Worm (Caenorhabditis elegans) whole organism, L1 larva: ENCODE measurements around the gene pptr-2.

Experiments
- C04F5.9 ChIP-seq: sonication (generic microtip); optimal IDR thresholded peaks from 2 replicates; lab custom pipeline; 2016; ENCODE audit warnings: missing genetic modification characterization, missing compliant biosample characterization
- F16B12.6 ChIP-seq: fragments of 150-350 bp; optimal IDR thresholded peaks from 2 replicates; lab custom pipeline; 2014; ENCODE audit warnings: missing biosample characterization, missing genetic modification characterization
- Y116A8C.19 ChIP-seq: sonication (generic microtip); optimal IDR thresholded peaks from 2 replicates; lab custom pipeline; 2016; ENCODE audit warnings: missing compliant biosample characterization, missing genetic modification characterization, borderline replicate concordance
- aha-1 ChIP-seq: fragments of 150-350 bp; optimal IDR thresholded peaks from 2 replicates; lab custom pipeline; 2014; ENCODE audit warnings: missing biosample characterization, missing genetic modification characterization
- alr-1 ChIP-seq: fragments of 200-800 bp; sonication (Bioruptor generic); optimal IDR thresholded peaks from 2 replicates; lab custom pipeline; 2018; ENCODE audit warnings: borderline replicate concordance, mild to moderate bottlenecking, missing genetic modification characterization, missing compliant biosample characterization
- ama-1 ChIP-seq: fragments of 150-350 bp; optimal IDR thresholded peaks from 2 replicates; lab custom pipeline; 2014
- blmp-1 ChIP-seq: fragments of 150-350 bp; optimal IDR thresholded peaks from 2 replicates; lab custom pipeline; 2014; ENCODE audit warnings: missing biosample characterization, missing genetic modification characterization
- ceh-8 ChIP-seq: fragments of 200-800 bp; sonication (Bioruptor generic); optimal IDR thresholded peaks from 2 replicates; lab custom pipeline; 2018; ENCODE audit warnings: mild to moderate bottlenecking, missing genetic modification characterization, moderate library complexity, missing compliant biosample characterization
- ceh-82 ChIP-seq, 3 experiments: fragments of 150-350 bp in 1 of 3; sonication (generic microtip) in 2 of 3; optimal IDR thresholded peaks; 2 replicates each; lab custom pipeline; 2014 to 2017; ENCODE audit warnings: missing biosample characterization in 3 of 3, missing genetic modification characterization in 3 of 3
- ceh-90 ChIP-seq: sonication (generic microtip); optimal IDR thresholded peaks from 2 replicates; lab custom pipeline; 2016; ENCODE audit warnings: missing genetic modification characterization, missing compliant biosample characterization
- efl-1 ChIP-seq, 4 experiments: fragments of 150-350 bp; optimal IDR thresholded peaks in 3 of 4; peaks in 1 of 4; 1 replicate in 1 of 4; 2 replicates in 3 of 4; lab custom pipeline; 2014; ENCODE audit warnings: missing biosample characterization in 2 of 4, missing genetic modification characterization in 2 of 4, missing genetic modification reagents in 2 of 4
- efl-3 ChIP-seq: fragments of 200-800 bp; sonication (Bioruptor generic); optimal IDR thresholded peaks from 2 replicates; lab custom pipeline; 2018; ENCODE audit warnings: mild to moderate bottlenecking, missing genetic modification characterization, missing compliant biosample characterization
- egl-13 ChIP-seq: sonication (generic microtip); optimal IDR thresholded peaks from 2 replicates; lab custom pipeline; 2016; ENCODE audit warnings: missing genotype, missing genetic modification reagents, missing genetic modification characterization, missing compliant biosample characterization
- elt-3 ChIP-seq, 6 experiments: fragments of 150-350 bp in 1 of 6; sonication (generic microtip); optimal IDR thresholded peaks; 2 replicates each; lab custom pipeline; 2017 to 2018; ENCODE audit warnings: missing biosample characterization in 6 of 6, missing genetic modification characterization in 6 of 6, inconsistent platforms in 1 of 6
- fkh-10 ChIP-seq: sonication (generic microtip); optimal IDR thresholded peaks from 2 replicates; lab custom pipeline; 2017; ENCODE audit warnings: missing biosample characterization, missing genetic modification reagents, missing genetic modification characterization
- fkh-4 ChIP-seq: sonication (generic microtip); optimal IDR thresholded peaks from 2 replicates; lab custom pipeline; 2016; ENCODE audit warnings: missing compliant biosample characterization, missing genetic modification characterization, borderline replicate concordance
- irx-1 ChIP-seq: sonication (generic microtip); optimal IDR thresholded peaks from 2 replicates; lab custom pipeline; 2016; ENCODE audit warnings: missing genetic modification characterization, missing compliant biosample characterization
- lin-15B ChIP-seq: fragments of 150-350 bp; sonication (generic microtip); optimal IDR thresholded peaks from 3 replicates; lab custom pipeline; 2014; ENCODE audit warnings: missing biosample characterization, missing genetic modification characterization
- lin-35 ChIP-seq, 2 experiments: fragments of 150-350 bp; optimal IDR thresholded peaks; 2 replicates each; lab custom pipeline; 2014; ENCODE audit warnings: missing biosample characterization in 2 of 2, missing genetic modification characterization in 2 of 2, missing genetic modification reagents in 2 of 2
- lin-39 ChIP-seq: fragments of 150-350 bp; optimal IDR thresholded peaks from 2 replicates; lab custom pipeline; 2014; ENCODE audit warnings: missing biosample characterization, missing genetic modification reagents, missing genetic modification characterization
- lir-3 ChIP-seq: sonication (generic microtip); optimal IDR thresholded peaks from 2 replicates; lab custom pipeline; 2016; ENCODE audit warnings: mild to moderate bottlenecking, missing genetic modification characterization, moderate library complexity, missing compliant biosample characterization; ENCODE audit not compliant: poor library complexity
- mab-9 ChIP-seq: fragments of 200-800 bp; sonication (Bioruptor generic); IDR thresholded peaks from 2 replicates; pipeline ENCODE4 v1.3.6; 2022; ENCODE audit warnings: missing genetic modification reagents, missing genetic modification characterization, missing compliant biosample characterization
- mef-2 ChIP-seq: fragments of 150-350 bp; optimal IDR thresholded peaks from 2 replicates; lab custom pipeline; 2014; ENCODE audit warnings: missing biosample characterization, missing genetic modification characterization
- nhr-12 ChIP-seq: sonication (generic microtip); optimal IDR thresholded peaks from 2 replicates; lab custom pipeline; 2017; ENCODE audit warnings: missing biosample characterization, missing genetic modification characterization
- nhr-20 ChIP-seq: sonication (generic microtip); optimal IDR thresholded peaks from 2 replicates; lab custom pipeline; 2016; ENCODE audit warnings: mild to moderate bottlenecking, missing genetic modification characterization, missing compliant biosample characterization
- nhr-28 ChIP-seq: fragments of 150-350 bp; optimal IDR thresholded peaks from 2 replicates; lab custom pipeline; 2014; ENCODE audit warnings: missing biosample characterization, missing genetic modification characterization
- nhr-47 ChIP-seq: sonication (generic microtip); optimal IDR thresholded peaks from 2 replicates; lab custom pipeline; 2016; ENCODE audit warnings: mild to moderate bottlenecking, missing genetic modification characterization, moderate library complexity, missing compliant biosample characterization
- nhr-71 ChIP-seq: sonication (generic microtip); optimal IDR thresholded peaks from 2 replicates; lab custom pipeline; 2016; ENCODE audit warnings: mild to moderate bottlenecking, missing genetic modification characterization, moderate library complexity, missing compliant biosample characterization
- nhr-85 ChIP-seq: sonication (generic microtip); peaks from one replicate; lab custom pipeline; 2016; ENCODE audit warnings: missing genetic modification characterization, inconsistent platforms, missing compliant biosample characterization
- nhr-90 ChIP-seq: sonication (generic microtip); optimal IDR thresholded peaks from 2 replicates; lab custom pipeline; 2016; ENCODE audit warnings: mild to moderate bottlenecking, missing genetic modification characterization, missing compliant biosample characterization; ENCODE audit not compliant: poor library complexity
- pax-3 ChIP-seq: fragments of 200-800 bp; sonication (Bioruptor generic); optimal IDR thresholded peaks from 2 replicates; lab custom pipeline; 2018; ENCODE audit warnings: mild to moderate bottlenecking, missing genetic modification characterization, moderate library complexity, missing compliant biosample characterization
- rnt-1 ChIP-seq: sonication (generic microtip); optimal IDR thresholded peaks from 2 replicates; lab custom pipeline; 2016; ENCODE audit warnings: mild to moderate bottlenecking, missing genetic modification characterization, moderate library complexity, missing compliant biosample characterization
- skn-1 ChIP-seq: fragments of 150-350 bp; optimal IDR thresholded peaks from 2 replicates; lab custom pipeline; 2014; ENCODE audit warnings: missing biosample characterization, missing genetic modification characterization
- sup-37 ChIP-seq: fragments of 200-800 bp; sonication (Bioruptor generic); optimal IDR thresholded peaks from 2 replicates; lab custom pipeline; 2018; ENCODE audit warnings: mild to moderate bottlenecking, missing genetic modification characterization, missing compliant biosample characterization
- swsn-7 ChIP-seq: sonication (generic microtip); optimal IDR thresholded peaks from 2 replicates; lab custom pipeline; 2016; ENCODE audit warnings: missing genetic modification characterization, missing compliant biosample characterization
- tlp-1 ChIP-seq: fragments of 150-350 bp; optimal IDR thresholded peaks from 2 replicates; lab custom pipeline; 2014; ENCODE audit warnings: missing biosample characterization, missing genetic modification characterization
- unc-130 ChIP-seq: fragments of 150-350 bp; optimal IDR thresholded peaks from 2 replicates; lab custom pipeline; 2017; ENCODE audit warnings: missing biosample characterization, missing genetic modification characterization, inconsistent platforms
- unc-86 ChIP-seq: sonication (generic microtip); optimal IDR thresholded peaks from 2 replicates; lab custom pipeline; 2016; ENCODE audit warnings: missing genetic modification characterization, missing compliant biosample characterization
- unc-98 ChIP-seq: fragments of 200-800 bp; sonication (Bioruptor generic); IDR thresholded peaks from 2 replicates; pipeline ENCODE4 v1.3.6; 2022; ENCODE audit warnings: missing genetic modification characterization, missing compliant biosample characterization
- vab-15 ChIP-seq: sonication (generic microtip); optimal IDR thresholded peaks from 2 replicates; lab custom pipeline; 2017; ENCODE audit warnings: missing genotype, mild to moderate bottlenecking, missing genetic modification characterization, missing compliant biosample characterization
- zag-1 ChIP-seq: fragments of 150-350 bp; optimal IDR thresholded peaks from 2 replicates; lab custom pipeline; 2014; ENCODE audit warnings: missing biosample characterization, missing genetic modification characterization
- zip-4 ChIP-seq: fragments of 200-800 bp; sonication (Bioruptor generic); optimal IDR thresholded peaks from 2 replicates; lab custom pipeline; 2018; ENCODE audit warnings: mild to moderate bottlenecking, missing genetic modification characterization, moderate library complexity, missing compliant biosample characterization
- ztf-11 ChIP-seq, 2 experiments: sonication (generic microtip); optimal IDR thresholded peaks; 2 replicates each; lab custom pipeline; 2016 to 2017; ENCODE audit warnings: missing genetic modification characterization in 2 of 2, missing biosample characterization in 1 of 2, missing compliant biosample characterization in 1 of 2

The pptr-2 gene

DNA sequence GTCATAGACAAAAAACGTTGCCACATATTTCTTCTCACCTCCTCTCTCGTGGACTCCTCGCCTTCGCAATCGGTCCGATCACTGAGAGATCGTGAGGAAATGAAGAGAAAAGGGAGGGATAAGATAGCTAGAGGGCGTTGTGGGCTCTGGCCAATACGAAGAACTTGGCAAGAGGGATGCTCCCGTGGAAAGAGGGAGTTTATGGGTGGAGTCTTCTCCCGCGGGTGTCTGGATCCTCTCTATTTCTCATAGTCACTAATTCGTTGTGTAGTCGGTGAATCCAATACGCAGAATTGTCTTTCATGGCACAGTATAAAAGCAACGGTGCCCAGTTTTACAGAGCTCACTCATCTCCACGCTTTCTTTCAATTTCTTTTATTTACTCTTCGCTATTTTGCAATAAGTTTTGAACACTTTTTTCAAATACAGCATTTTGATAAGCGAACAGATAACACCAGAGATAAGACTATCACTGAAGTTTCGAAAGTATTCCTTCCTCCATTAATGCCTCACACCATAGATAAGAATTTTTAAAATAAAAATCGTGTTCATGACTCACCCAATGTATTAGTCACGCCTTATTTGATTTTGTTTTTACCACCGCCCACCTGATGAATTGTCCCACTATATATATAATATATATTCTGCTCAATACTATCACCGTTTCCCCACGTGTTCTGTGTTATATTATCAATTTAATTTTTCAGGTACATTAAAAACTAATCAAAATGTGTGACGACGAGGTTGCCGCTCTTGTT, 45.8 kb upstream of the pptr-2 start, which contains the start of gene act-1 (continued):
- no peak for TF ChIP-seq alr-1 (tag; lab: Kevin White, UChicago)
- no peak for TF ChIP-seq nhr-12
- TF ChIP-seq elt-3 (tag; optimal IDR thresholded peaks at IDR 0.05; lab: Kevin White, UChicago) = no peak
- peak; percentile 75 for TF ChIP-seq tlp-1 (tag; lab: Kevin White, UChicago)
- no peak for TF ChIP-seq nhr-85 (tag; lab: Kevin White, UChicago)
- TF ChIP-seq ama-1 (lab: Kevin White, UChicago) = no peak
- TF ChIP-seq mef-2 (tag; lab: Kevin White, UChicago) = no peak
- peak; percentile 14 for TF ChIP-seq zip-4 (GFP tag; lab: Kevin White, UChicago)
- TF ChIP-seq lin-15B (tag; lab: Kevin White, UChicago) = no peak
- peak; percentile 21 for TF ChIP-seq nhr-47 (tag; lab: Kevin White, UChicago)
- peak; percentile 77 for TF ChIP-seq rnt-1 (tag; lab: Kevin White, UChicago)
- TF ChIP-seq unc-98 (GFP tag; lab: Robert Waterston, UW) = no peak; the same call in 1 of the 2 replicates
- no peak for TF ChIP-seq skn-1 (tag; lab: Kevin White, UChicago)
- no peak for TF ChIP-seq zag-1 (tag; lab: Kevin White, UChicago)
- TF ChIP-seq nhr-28 (tag; lab: Kevin White, UChicago) = no peak
- TF ChIP-seq lir-3 (tag; lab: Kevin White, UChicago) = no peak
- no peak for TF ChIP-seq lin-39 (tag; lab: Kevin White, UChicago)
- no peak for TF ChIP-seq nhr-90 (tag; lab: Kevin White, UChicago)
- TF ChIP-seq vab-15 (tag; lab: Kevin White, UChicago) = no peak
- no peak for TF ChIP-seq Y116A8C.19 (tag; lab: Kevin White, UChicago)
- no peak for TF ChIP-seq irx-1 (tag; lab: Kevin White, UChicago)
- peak; percentile 19 for TF ChIP-seq unc-130 (tag; lab: Kevin White, UChicago)
- no peak for TF ChIP-seq sup-37 (GFP tag; lab: Kevin White, UChicago)
- peak; percentile 44 for TF ChIP-seq fkh-4 (tag; lab: Kevin White, UChicago)
- no peak for TF ChIP-seq egl-13 (tag; lab: Kevin White, UChicago)
- TF ChIP-seq nhr-71 (tag; lab: Kevin White, UChicago) = peak; percentile 85
- TF ChIP-seq nhr-20 (tag; lab: Kevin White, UChicago) = peak; percentile 55
- TF ChIP-seq efl-3 (GFP tag; lab: Kevin White, UChicago) = no peak
- no peak for TF ChIP-seq ceh-82 (tag; optimal IDR thresholded peaks at IDR 0.05; lab: Kevin White, UChicago)
- no peak for TF ChIP-seq blmp-1 (tag; lab: Kevin White, UChicago)
- TF ChIP-seq ztf-11 (tag; optimal IDR thresholded peaks at IDR 0.05; lab: Kevin White, UChicago) = no peak
- no peak for TF ChIP-seq ceh-8
- TF ChIP-seq efl-1 (optimal IDR thresholded peaks at IDR 0.05; lab: Kevin White, UChicago) = peak in 1 of 2 experiments; percentile 18
- peak in 1 of 2 experiments; percentile 71 for TF ChIP-seq efl-1 (GFP tag; optimal IDR thresholded peaks at IDR 0.05 in 1 of 2; lab: Kevin White, UChicago)
- TF ChIP-seq pax-3 (tag; lab: Kevin White, UChicago) = no peak
- TF ChIP-seq C04F5.9 = no peak
- TF ChIP-seq swsn-7 (tag; lab: Kevin White, UChicago) = peak; percentile 48
- TF ChIP-seq fkh-10 (GFP tag; lab: Kevin White, UChicago) = no peak
- TF ChIP-seq lin-35 (GFP tag; optimal IDR thresholded peaks at IDR 0.05; lab: Kevin White, UChicago) = peak in 1 of 2 experiments; percentile 3
- TF ChIP-seq F16B12.6 (tag; lab: Kevin White, UChicago) = no peak
- no peak for TF ChIP-seq mab-9
- no peak for TF ChIP-seq unc-86 (tag; lab: Kevin White, UChicago)
- no peak for TF ChIP-seq ceh-90 (tag; lab: Kevin White, UChicago)
- TF ChIP-seq aha-1 (tag; lab: Kevin White, UChicago) = no peak
